Worm (Caenorhabditis elegans): ENCODE measurements around the gene fbxa-75.
"Not testable (repeated sequence)": the region's sequence is repeated elsewhere in the genome, so short reads cannot be mapped to it uniquely, and the experiment has no call there.

DNA sequence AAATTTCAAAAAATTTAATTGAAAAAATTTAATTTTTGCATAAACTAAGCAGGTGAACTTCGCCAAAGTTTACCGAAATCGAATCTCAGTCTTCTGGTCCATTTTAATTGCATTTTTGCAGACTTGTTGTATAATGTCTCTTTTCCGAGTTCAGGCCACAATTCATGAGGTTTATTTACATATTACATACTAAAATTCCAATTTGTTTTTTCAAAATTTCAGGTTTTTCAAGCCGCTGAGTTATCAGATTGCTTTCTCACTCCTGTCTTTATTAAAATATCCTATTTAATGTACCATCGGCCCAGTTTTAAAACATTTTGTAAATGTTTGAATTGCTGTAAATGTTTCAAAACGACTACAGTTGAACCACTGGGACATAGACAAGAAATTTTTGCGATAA is 47.0 kb upstream of the fbxa-75 start, which contains the start of gene fbxa-208:
- TF ChIP-seq let-607 (tag; optimal IDR thresholded peaks at IDR 0.05); lsy-27 (tag; optimal IDR thresholded peaks at IDR 0.05; ENCODE audit: borderline replicate concordance, insufficient read depth); xnd-1 (tag; optimal IDR thresholded peaks at IDR 0.05); egl-18 (GFP tag; IDR thresholded peaks at IDR 0.05); unc-62 (GFP tag; optimal IDR thresholded peaks at IDR 0.05); Y67H2A.10 (GFP tag; conservative IDR thresholded peaks at IDR 0.05); nhr-90 (tag; optimal IDR thresholded peaks at IDR 0.05); athp-1 (tag; optimal IDR thresholded peaks at IDR 0.05): not testable (repeated sequence)

All from whole organism, young adult.